In genomic region chrIV:7402077-7402476, ce11 we compare ENCODE assay signal across 4 worm cellular contexts.
TF ChIP-seq lines count a peak whose summit lies in the region.

No protein-coding gene starts in this region.

TF ChIP-seq in whole organism, L2 larva, 48 proteins besides CTCF, POLR2A, EP300 and RAD21 (continued from another document):
- TF ChIP-seq unc-62 (GFP tag; optimal IDR thresholded peaks at IDR 0.05; lab: Kevin White, UChicago) (no peak), gmeb-1 (tag; optimal IDR thresholded peaks at IDR 0.05; lab: Kevin White, UChicago) (no peak), nhr-11 (tag; optimal IDR thresholded peaks at IDR 0.05; lab: Kevin White, UChicago) (no peak), mab-5 (tag; optimal IDR thresholded peaks at IDR 0.05; lab: Kevin White, UChicago) (peak; percentile 67), lin-13 (GFP tag; optimal IDR thresholded peaks at IDR 0.05; lab: Kevin White, UChicago) (peak; percentile 59), nhr-77 (tag; optimal IDR thresholded peaks at IDR 0.05; lab: Kevin White, UChicago) (no peak), skn-1 (tag; optimal IDR thresholded peaks at IDR 0.05; lab: Kevin White, UChicago) (no peak), ztf-11 (tag; optimal IDR thresholded peaks at IDR 0.05; lab: Kevin White, UChicago) (no peak), mbf-1 (tag; optimal IDR thresholded peaks at IDR 0.05; lab: Kevin White, UChicago) (no peak), elt-3 (tag; optimal IDR thresholded peaks at IDR 0.05; lab: Kevin White, UChicago) (no peak), nhr-10 (tag; optimal IDR thresholded peaks at IDR 0.05; lab: Kevin White, UChicago) (no peak), fos-1 (tag; optimal IDR thresholded peaks at IDR 0.05; lab: Kevin White, UChicago) (peak; percentile 59), ama-1 (optimal IDR thresholded peaks at IDR 0.05; lab: Kevin White, UChicago) (no peak), lsy-2 (tag; optimal IDR thresholded peaks at IDR 0.05; lab: Kevin White, UChicago) (peak; percentile 61 to 79), unc-55 (GFP tag; optimal IDR thresholded peaks at IDR 0.05; lab: Kevin White, UChicago) (peak; percentile 89), sma-9 (GFP tag; optimal IDR thresholded peaks at IDR 0.05; lab: Kevin White, UChicago) (peak; percentile 75), sma-9 (tag; optimal IDR thresholded peaks at IDR 0.05; lab: Kevin White, UChicago) (no peak), sem-4 (tag; optimal IDR thresholded peaks at IDR 0.05; lab: Kevin White, UChicago) (peak; percentile 82), R02D3.7 (tag; optimal IDR thresholded peaks at IDR 0.05; lab: Kevin White, UChicago) (no peak), F13H6.1 (tag; optimal IDR thresholded peaks at IDR 0.05; lab: Kevin White, UChicago) (peak; percentile 88), unc-39 (tag; optimal IDR thresholded peaks at IDR 0.05; lab: Kevin White, UChicago) (no peak), ceh-16 (tag; optimal IDR thresholded peaks at IDR 0.05; lab: Kevin White, UChicago) (no peak), egl-27 (tag; optimal IDR thresholded peaks at IDR 0.05; lab: Kevin White, UChicago) (peak; percentile 65), nhr-25 (tag; optimal IDR thresholded peaks at IDR 0.05; lab: Kevin White, UChicago) (no peak), peb-1 (tag; optimal IDR thresholded peaks at IDR 0.05; lab: Kevin White, UChicago) (no peak)

TF ChIP-seq in whole organism, L4 larva, 104 proteins besides CTCF, POLR2A, EP300 and RAD21 (continued from another document and continues in another):
- TF ChIP-seq unc-130 (GFP tag; optimal IDR thresholded peaks at IDR 0.05; lab: Kevin White, UChicago) = no peak
- TF ChIP-seq mxl-2 (GFP tag; conservative IDR thresholded peaks at IDR 0.05; lab: Robert Waterston, UW) = no peak
- TF ChIP-seq php-3 (GFP tag; IDR thresholded peaks at IDR 0.05; lab: Robert Waterston, UW) = no peak
- no peak for TF ChIP-seq daf-8 (GFP tag; IDR thresholded peaks at IDR 0.05; lab: Robert Waterston, UW)
- peak; percentile 74 for TF ChIP-seq ceh-20 (GFP tag; IDR thresholded peaks at IDR 0.05; lab: Robert Waterston, UW)
- TF ChIP-seq dve-1 (tag; optimal IDR thresholded peaks at IDR 0.05; lab: Kevin White, UChicago; ENCODE audit: insufficient read depth) = no peak
- peak; percentile 85 for TF ChIP-seq egl-43 (GFP tag; IDR thresholded peaks at IDR 0.05; lab: Robert Waterston, UW)
- TF ChIP-seq lin-29 (GFP tag; IDR thresholded peaks at IDR 0.05; lab: Robert Waterston, UW) = no peak
- no peak for TF ChIP-seq ZK337.2 (GFP tag; IDR thresholded peaks at IDR 0.05; lab: Robert Waterston, UW)
- TF ChIP-seq nhr-6 (tag; optimal IDR thresholded peaks at IDR 0.05; lab: Kevin White, UChicago) = no peak
- TF ChIP-seq T20F7.1 (GFP tag; optimal IDR thresholded peaks at IDR 0.05; lab: Kevin White, UChicago) = no peak
- TF ChIP-seq gei-8 (GFP tag; optimal IDR thresholded peaks at IDR 0.05; lab: Kevin White, UChicago) = no peak
- no peak for TF ChIP-seq Y5F2A.4 (GFP tag; optimal IDR thresholded peaks at IDR 0.05; lab: Kevin White, UChicago)
- no peak for TF ChIP-seq F44E2.7 (GFP tag; IDR thresholded peaks at IDR 0.05; lab: Robert Waterston, UW)
- TF ChIP-seq Y75B8A.6 (GFP tag; IDR thresholded peaks at IDR 0.05; lab: Robert Waterston, UW) = no peak
- TF ChIP-seq lin-13 (GFP tag; optimal IDR thresholded peaks at IDR 0.05; lab: Kevin White, UChicago) = no peak
- no peak for TF ChIP-seq ztf-7 (tag; optimal IDR thresholded peaks at IDR 0.05; lab: Kevin White, UChicago)
- no peak for TF ChIP-seq zip-11 (GFP tag; IDR thresholded peaks at IDR 0.05; lab: Robert Waterston, UW)
- TF ChIP-seq lsy-2 (tag; optimal IDR thresholded peaks at IDR 0.05; lab: Kevin White, UChicago) = peak; percentile 25 to 71
- TF ChIP-seq nhr-76 (tag; optimal IDR thresholded peaks at IDR 0.05; lab: Kevin White, UChicago) = no peak
- TF ChIP-seq daf-12 (tag; optimal IDR thresholded peaks at IDR 0.05; lab: Kevin White, UChicago) = no peak
- no peak for TF ChIP-seq unc-39 (tag; optimal IDR thresholded peaks at IDR 0.05; lab: Kevin White, UChicago)
- peak; percentile 15 for TF ChIP-seq mes-2 (tag; optimal IDR thresholded peaks at IDR 0.05; lab: Kevin White, UChicago; ENCODE audit: poor library complexity, severe bottlenecking)
- peak in 1 of 2 experiments; percentile 35 for TF ChIP-seq mdl-1 (tag; optimal IDR thresholded peaks at IDR 0.05; lab: Kevin White, UChicago)
- peak in 1 of 2 experiments; percentile 65 for TF ChIP-seq hif-1 (tag; optimal IDR thresholded peaks at IDR 0.05; lab: Kevin White, UChicago)
- no peak for TF ChIP-seq zip-2 (tag; optimal IDR thresholded peaks at IDR 0.05; lab: Kevin White, UChicago)
- no peak for TF ChIP-seq madf-5 (GFP tag; IDR thresholded peaks at IDR 0.05; lab: Robert Waterston, UW)
- TF ChIP-seq lin-38 (GFP tag; IDR thresholded peaks at IDR 0.05; lab: Robert Waterston, UW) = no peak; the same call in 1 of the 2 replicates
- peak; percentile 97 for TF ChIP-seq aha-1 (tag; lab: Kevin White, UChicago)
- no peak for TF ChIP-seq R02D3.7 (tag; optimal IDR thresholded peaks at IDR 0.05; lab: Kevin White, UChicago)
- no peak for TF ChIP-seq Y48G9A.11 (GFP tag; IDR thresholded peaks at IDR 0.05; lab: Robert Waterston, UW)
- no peak for TF ChIP-seq jun-1 (tag; optimal IDR thresholded peaks at IDR 0.05; lab: Kevin White, UChicago)
- peak; percentile 77 for TF ChIP-seq nhr-11 (tag; optimal IDR thresholded peaks at IDR 0.05; lab: Kevin White, UChicago)
- no peak for TF ChIP-seq ceh-62 (tag; optimal IDR thresholded peaks at IDR 0.05; lab: Kevin White, UChicago)
- TF ChIP-seq zfp-2 (tag; optimal IDR thresholded peaks at IDR 0.05; lab: Kevin White, UChicago) = no peak
- TF ChIP-seq saeg-2 (GFP tag; IDR thresholded peaks at IDR 0.05; lab: Robert Waterston, UW) = no peak
- TF ChIP-seq ztf-11 (tag; optimal IDR thresholded peaks at IDR 0.05; lab: Kevin White, UChicago) = no peak
- no peak for TF ChIP-seq nhr-10 (tag; optimal IDR thresholded peaks at IDR 0.05; lab: Kevin White, UChicago)
- TF ChIP-seq egl-27 (tag; optimal IDR thresholded peaks at IDR 0.05; lab: Kevin White, UChicago) = no peak

TF ChIP-seq in whole organism, late embryonic, 69 proteins besides CTCF, POLR2A, EP300 and RAD21 (continued from another document):
- peak; percentile 41 for TF ChIP-seq fax-1 (tag; optimal IDR thresholded peaks at IDR 0.05; lab: Kevin White, UChicago)
- TF ChIP-seq hlh-6 (tag; optimal IDR thresholded peaks at IDR 0.05; lab: Kevin White, UChicago) = peak; percentile 20

TF ChIP-seq in whole organism, mixed stage, embryonic, 35 proteins besides CTCF, POLR2A, EP300 and RAD21 (continued from another document):
- TF ChIP-seq M03D4.4 (tag; optimal IDR thresholded peaks at IDR 0.05; lab: Kevin White, UChicago) (no peak), zip-8 (tag; optimal IDR thresholded peaks at IDR 0.05; lab: Kevin White, UChicago) (no peak), nhr-12 (tag; optimal IDR thresholded peaks at IDR 0.05; lab: Kevin White, UChicago) (no peak), flh-1 (GFP tag; optimal IDR thresholded peaks at IDR 0.05; lab: Kevin White, UChicago) (no peak), nhr-237 (tag; optimal IDR thresholded peaks at IDR 0.05; lab: Kevin White, UChicago) (peak; percentile 24)
